Fruit fly (Drosophila melanogaster): ENCODE data around the gene crp.
A peak's percentile ranks its signal among the peaks of the same experiment; 100 is the strongest.

dm6 chr2L:16310648-16311047, 23.1 kb upstream of the crp start, which contains the start of the genes cni and fzy:
- TF ChIP-seq psq (GFP tag; optimal IDR thresholded peaks at IDR 0.05) (no peak), Dif (GFP tag; optimal IDR thresholded peaks at IDR 0.05; ENCODE audit: partially characterized antibody) (no peak), usp (GFP tag; optimal IDR thresholded peaks at IDR 0.05) (no peak), dl (GFP tag; optimal IDR thresholded peaks at IDR 0.05; ENCODE audit: insufficient read depth in 1 of 2, partially characterized antibody in 2 of 2) (no peak), Rel (GFP tag; optimal IDR thresholded peaks at IDR 0.05) (no peak), Rel (tag; optimal IDR thresholded peaks at IDR 0.05) (peak; percentile 99), Dfd (GFP tag; optimal IDR thresholded peaks at IDR 0.05) (no peak), rgr (GFP tag; optimal IDR thresholded peaks at IDR 0.05) (peak; percentile 38), lola (GFP tag; optimal IDR thresholded peaks at IDR 0.05) (no peak), h (GFP tag; optimal IDR thresholded peaks at IDR 0.05) (no peak), sage (GFP tag; optimal IDR thresholded peaks at IDR 0.05) (peak; percentile 49), Hr78 (GFP tag; optimal IDR thresholded peaks at IDR 0.05) (no peak), Jra (GFP tag; optimal IDR thresholded peaks at IDR 0.05) (peak; percentile 23)

Measured in whole organism, wandering third instar larva.